Worm (Caenorhabditis elegans) whole organism, L4 larva: Measurements from ENCODE around the gene vars-1.

ENCODE experiments used
- D1046.2 ChIP-seq: fragments of 200-800 bp; sonication (Bioruptor generic); IDR thresholded peaks from 2 replicates; pipeline ENCODE4 v1.3.6; 2022; ENCODE audit warnings: missing genetic modification characterization, missing compliant biosample characterization
- F10B5.3 ChIP-seq: sonication (generic microtip); optimal IDR thresholded peaks from 2 replicates; lab custom pipeline; 2016; ENCODE audit warnings: mild to moderate bottlenecking, missing genetic modification characterization, missing compliant biosample characterization
- F26F4.8 ChIP-seq: fragments of 200-800 bp; sonication (Bioruptor generic); conservative IDR thresholded peaks from 2 replicates; pipeline ENCODE4 v1.3.6; 2022; ENCODE audit warnings: missing genetic modification characterization, missing compliant biosample characterization
- T20F7.1 ChIP-seq: fragments of 200-800 bp; sonication (Bioruptor generic); optimal IDR thresholded peaks from 2 replicates; lab custom pipeline; 2018; ENCODE audit warnings: mild to moderate bottlenecking, missing genetic modification characterization, missing compliant biosample characterization
- Y105C5A.15 ChIP-seq: fragments of 200-800 bp; sonication (Bioruptor generic); IDR thresholded peaks from 2 replicates; pipeline ENCODE4 v1.3.6; 2022; ENCODE audit warnings: missing genetic modification characterization, missing compliant biosample characterization
- ZK337.2 ChIP-seq: fragments of 200-800 bp; sonication (Bioruptor generic); IDR thresholded peaks from 2 replicates; pipeline ENCODE4 v1.3.6; 2022; ENCODE audit warnings: missing genetic modification reagents, missing genetic modification characterization, missing compliant biosample characterization
- aha-1 ChIP-seq: fragments of 150-350 bp; peaks from one replicate; lab custom pipeline; 2014; ENCODE audit warnings: missing biosample characterization, missing genetic modification characterization
- aly-2 ChIP-seq: sonication (generic microtip); optimal IDR thresholded peaks from 2 replicates; lab custom pipeline; 2018; ENCODE audit warnings: missing biosample characterization, missing genetic modification characterization
- ama-1 ChIP-seq: fragments of 150-350 bp; optimal IDR thresholded peaks from 2 replicates; lab custom pipeline; 2014; ENCODE audit warnings: inconsistent platforms, mixed read lengths
- attf-4 ChIP-seq: sonication (generic microtip); optimal IDR thresholded peaks from 3 replicates; lab custom pipeline; 2017; ENCODE audit warnings: missing biosample characterization, missing genetic modification characterization
- ceh-62 ChIP-seq: sonication (generic microtip); optimal IDR thresholded peaks from 2 replicates; lab custom pipeline; 2017; ENCODE audit warnings: missing biosample characterization, missing genetic modification characterization
- ces-1 ChIP-seq: fragments of 150-350 bp; sonication (generic microtip); optimal IDR thresholded peaks from 4 replicates; lab custom pipeline; 2014; ENCODE audit warnings: missing biosample characterization, missing genetic modification reagents, missing genetic modification characterization
- ctbp-1 ChIP-seq: fragments of 200-800 bp; sonication (Bioruptor generic); IDR thresholded peaks from 2 replicates; pipeline ENCODE4 v1.3.6; 2022; ENCODE audit warnings: missing genetic modification reagents, missing genetic modification characterization, missing compliant biosample characterization
- daf-16 ChIP-seq, 3 experiments: sonication (generic microtip); optimal IDR thresholded peaks; 2 replicates each; lab custom pipeline; 2016 to 2017; ENCODE audit warnings: missing genetic modification characterization in 3 of 3, missing genetic modification reagents in 3 of 3, mild to moderate bottlenecking in 2 of 3, missing compliant biosample characterization in 2 of 3, missing biosample characterization in 1 of 3, moderate library complexity in 1 of 3
- daf-19 ChIP-seq: fragments of 200-800 bp; sonication (Bioruptor generic); conservative IDR thresholded peaks from 2 replicates; pipeline ENCODE4 v1.3.6; 2022; ENCODE audit warnings: missing genetic modification characterization, missing compliant biosample characterization
- daf-8 ChIP-seq: fragments of 200-800 bp; sonication (Bioruptor generic); IDR thresholded peaks from 2 replicates; pipeline ENCODE4 v1.3.6; 2022; ENCODE audit warnings: missing genetic modification characterization, missing compliant biosample characterization
- dmd-6 ChIP-seq: fragments of 200-800 bp; sonication (Bioruptor generic); IDR thresholded peaks from 2 replicates; pipeline ENCODE4 v1.3.6; 2022; ENCODE audit warnings: missing genetic modification reagents, missing genetic modification characterization, missing compliant biosample characterization
- dve-1 ChIP-seq: sonication (generic microtip); optimal IDR thresholded peaks from 2 replicates; lab custom pipeline; 2017; ENCODE audit warnings: antibody characterized with exemption, mild to moderate bottlenecking, missing genetic modification characterization, missing compliant biosample characterization; ENCODE audit not compliant: insufficient read depth
- gei-8 ChIP-seq: fragments of 200-800 bp; sonication (Bioruptor generic); optimal IDR thresholded peaks from 2 replicates; lab custom pipeline; 2018; ENCODE audit warnings: mild to moderate bottlenecking, missing genetic modification characterization, missing compliant biosample characterization
- jun-1 ChIP-seq: fragments of 150-350 bp; optimal IDR thresholded peaks from 2 replicates; lab custom pipeline; 2014; ENCODE audit warnings: missing biosample characterization, missing genetic modification reagents, missing genetic modification characterization
- lim-7 ChIP-seq: fragments of 200-800 bp; sonication (Bioruptor generic); IDR thresholded peaks from 2 replicates; pipeline ENCODE4 v1.3.6; 2022; ENCODE audit warnings: missing genetic modification characterization, missing compliant biosample characterization
- lin-1 ChIP-seq: fragments of 200-800 bp; sonication (Bioruptor generic); IDR thresholded peaks from 2 replicates; pipeline ENCODE4 v1.3.6; 2022; ENCODE audit warnings: missing genetic modification reagents, missing genetic modification characterization, missing compliant biosample characterization
- lin-38 ChIP-seq: fragments of 200-800 bp; sonication (Bioruptor generic); IDR thresholded peaks from 2 replicates; pipeline ENCODE4 v1.3.6; 2022; ENCODE audit warnings: missing genetic modification reagents, missing genetic modification characterization, missing compliant biosample characterization
- lin-39 ChIP-seq: fragments of 150-350 bp; optimal IDR thresholded peaks from 2 replicates; lab custom pipeline; 2014; ENCODE audit warnings: missing biosample characterization, missing genetic modification reagents, missing genetic modification characterization
- madf-9 ChIP-seq: fragments of 200-800 bp; sonication (Bioruptor generic); conservative IDR thresholded peaks from 2 replicates; pipeline ENCODE4 v1.3.6; 2022; ENCODE audit warnings: missing genetic modification reagents, missing genetic modification characterization, missing compliant biosample characterization
- mdl-1 ChIP-seq, 2 experiments: fragments of 150-350 bp in 1 of 2; sonication (generic microtip) in 1 of 2; optimal IDR thresholded peaks; 2 replicates each; lab custom pipeline; 2014 to 2017; ENCODE audit warnings: missing biosample characterization in 2 of 2, missing genetic modification characterization in 2 of 2
- mdt-29 ChIP-seq: fragments of 200-800 bp; sonication (Bioruptor generic); IDR thresholded peaks from 2 replicates; pipeline ENCODE4 v1.3.6; 2022; ENCODE audit warnings: missing genetic modification reagents, missing genetic modification characterization, missing compliant biosample characterization
- mep-1 ChIP-seq: fragments of 150-350 bp; sonication (generic microtip); optimal IDR thresholded peaks from 3 replicates; lab custom pipeline; 2014; ENCODE audit warnings: missing biosample characterization, missing genetic modification characterization
- mes-2 ChIP-seq: sonication (generic microtip); optimal IDR thresholded peaks from 2 replicates; lab custom pipeline; 2016; ENCODE audit warnings: missing genotype, mild to moderate bottlenecking, missing genetic modification characterization, missing compliant biosample characterization; ENCODE audit not compliant: poor library complexity, severe bottlenecking
- mxl-2 ChIP-seq: fragments of 200-800 bp; sonication (Bioruptor generic); conservative IDR thresholded peaks from 2 replicates; pipeline ENCODE4 v1.3.6; 2022; ENCODE audit warnings: missing genetic modification reagents, missing genetic modification characterization, missing compliant biosample characterization
- mxl-3 ChIP-seq: fragments of 200-800 bp; sonication (Bioruptor generic); optimal IDR thresholded peaks from 2 replicates; lab custom pipeline; 2018; ENCODE audit warnings: mild to moderate bottlenecking, missing genetic modification characterization, missing compliant biosample characterization
- nhr-102 ChIP-seq: sonication (generic microtip); optimal IDR thresholded peaks from 2 replicates; lab custom pipeline; 2016; ENCODE audit warnings: mild to moderate bottlenecking, missing genetic modification characterization, moderate library complexity, missing compliant biosample characterization
- nhr-11 ChIP-seq: fragments of 150-350 bp; optimal IDR thresholded peaks from 2 replicates; lab custom pipeline; 2014; ENCODE audit warnings: missing biosample characterization, missing genetic modification characterization
- nhr-111 ChIP-seq: fragments of 200-800 bp; sonication (Bioruptor generic); optimal IDR thresholded peaks from 2 replicates; lab custom pipeline; 2018; ENCODE audit warnings: mild to moderate bottlenecking, missing genetic modification characterization, missing compliant biosample characterization
- nhr-237 ChIP-seq: sonication (generic microtip); optimal IDR thresholded peaks from 2 replicates; lab custom pipeline; 2017; ENCODE audit warnings: missing biosample characterization, missing genetic modification characterization
- nhr-77 ChIP-seq: fragments of 150-350 bp; optimal IDR thresholded peaks from 2 replicates; lab custom pipeline; 2014; ENCODE audit warnings: missing biosample characterization, missing genetic modification characterization
- php-3 ChIP-seq: fragments of 200-800 bp; sonication (Bioruptor generic); IDR thresholded peaks from 2 replicates; pipeline ENCODE4 v1.3.6; 2022; ENCODE audit warnings: missing genetic modification reagents, missing genetic modification characterization, missing compliant biosample characterization
- pqm-1 ChIP-seq: sonication (generic microtip); optimal IDR thresholded peaks from 2 replicates; lab custom pipeline; 2017; ENCODE audit warnings: missing biosample characterization, missing genetic modification characterization
- saeg-2 ChIP-seq: fragments of 200-800 bp; sonication (Bioruptor generic); IDR thresholded peaks from 2 replicates; pipeline ENCODE4 v1.3.6; 2022; ENCODE audit warnings: missing genetic modification reagents, missing genetic modification characterization, missing compliant biosample characterization
- set-16 ChIP-seq: fragments of 200-800 bp; sonication (Bioruptor generic); IDR thresholded peaks from 2 replicates; pipeline ENCODE4 v1.3.6; 2022; ENCODE audit warnings: missing genetic modification reagents, missing genetic modification characterization, missing compliant biosample characterization
- snpc-1.2 ChIP-seq: fragments of 200-800 bp; sonication (Bioruptor generic); IDR thresholded peaks from 2 replicates; pipeline ENCODE4 v1.3.6; 2022; ENCODE audit warnings: missing genetic modification reagents, missing genetic modification characterization, missing compliant biosample characterization
- unc-39 ChIP-seq: sonication (generic microtip); optimal IDR thresholded peaks from 2 replicates; lab custom pipeline; 2017; ENCODE audit warnings: missing biosample characterization, missing genetic modification characterization
- unc-62 ChIP-seq, 3 experiments: fragments of 150-350 bp in 1 of 3; sonication (generic microtip); optimal IDR thresholded peaks in 2 of 3; peaks in 1 of 3; 1 replicate in 1 of 3; 2 replicates in 2 of 3; lab custom pipeline; 2014 to 2017; ENCODE audit warnings: missing biosample characterization in 3 of 3, missing genetic modification characterization in 3 of 3, missing genetic modification reagents in 3 of 3, missing genotype in 1 of 3
- zip-11 ChIP-seq: fragments of 200-800 bp; sonication (Bioruptor generic); IDR thresholded peaks from 2 replicates; pipeline ENCODE4 v1.3.6; 2022; ENCODE audit warnings: missing genetic modification characterization, missing compliant biosample characterization

The vars-1 gene

DNA sequence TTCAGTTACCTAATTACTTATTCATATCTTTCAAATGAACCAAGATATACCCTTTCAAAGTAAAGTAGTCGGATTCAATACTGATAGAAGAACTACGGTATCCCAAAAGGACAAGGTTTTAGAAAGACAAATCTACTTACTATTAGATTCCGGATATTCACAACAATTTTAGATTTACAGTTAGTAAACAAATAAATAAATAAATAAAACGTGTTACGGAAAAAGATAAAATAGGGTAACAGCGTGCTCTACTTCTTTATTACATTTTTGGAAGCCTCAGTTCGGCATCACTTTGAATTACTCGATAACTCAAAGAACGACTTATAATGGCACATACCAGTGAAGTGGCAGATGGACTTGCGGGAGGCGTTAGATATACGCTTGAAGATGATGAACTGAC is 26.2 kb upstream of the vars-1 start, which contains the start of gene Y97E10AR.8:
Y97E10AR.8 (plus strand) TSS at position 301 of the 400 bp plus-strand sequence.
- TF ChIP-seq set-16 (GFP tag; lab: Robert Waterston, UW) (no peak), F10B5.3 (tag; lab: Kevin White, UChicago) (no peak), unc-39 (no peak), T20F7.1 (no peak), lin-38 (no peak), zip-11 (GFP tag; lab: Robert Waterston, UW) (no peak), php-3 (no peak), pqm-1 (tag; lab: Kevin White, UChicago) (no peak), daf-8 (GFP tag; lab: Robert Waterston, UW) (no peak), saeg-2 (GFP tag; lab: Robert Waterston, UW) (no peak), aly-2 (tag; lab: Kevin White, UChicago) (no peak), lin-1 (GFP tag; lab: Robert Waterston, UW) (no peak), ctbp-1 (GFP tag; lab: Robert Waterston, UW) (no peak)

DNA sequence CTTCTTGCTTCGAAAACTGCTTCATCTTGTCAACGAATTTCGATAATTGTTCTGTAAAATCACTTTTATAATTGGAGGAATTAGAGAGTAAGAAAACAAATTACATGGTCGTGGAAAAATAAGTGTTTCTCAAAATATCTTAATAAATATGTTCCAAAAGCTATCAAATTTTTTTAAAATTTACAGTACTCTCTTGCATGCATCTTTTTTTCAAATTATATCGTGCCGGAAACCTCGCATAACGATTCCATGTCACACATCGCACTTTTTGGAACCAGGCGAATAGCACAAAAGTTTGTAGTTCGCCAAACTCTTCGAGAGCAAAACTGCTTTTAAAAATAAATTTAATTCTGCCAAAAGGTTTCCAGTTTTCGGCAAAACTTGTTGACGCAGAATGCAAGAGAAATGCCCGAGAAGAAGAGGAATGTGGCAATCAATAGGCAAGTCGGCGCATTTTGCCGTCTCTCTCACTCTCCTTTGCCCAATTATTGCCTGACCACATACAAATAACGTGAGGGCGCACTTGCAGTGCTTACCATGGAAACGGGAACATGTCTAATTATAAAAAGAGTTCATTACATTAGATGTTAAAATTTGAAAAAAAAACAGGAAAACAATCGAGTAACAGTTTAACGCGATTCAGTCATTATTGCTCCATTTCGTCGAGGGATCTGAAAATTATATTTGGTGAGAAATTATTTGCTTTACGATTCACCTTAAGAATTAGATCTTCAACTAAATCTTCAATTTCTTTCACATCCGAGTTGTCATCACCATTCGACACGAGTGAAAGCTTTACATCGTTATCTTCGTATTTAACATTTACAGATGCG is 23.5 kb upstream of the vars-1 start, which contains the start of gene Y97E10AR.3:
Y97E10AR.3 (minus strand) TSS at position 51 of the 833 bp plus-strand sequence.
- TF ChIP-seq aha-1 (tag; lab: Kevin White, UChicago) = peak; percentile 95
- TF ChIP-seq unc-62 (GFP tag; optimal IDR thresholded peaks at IDR 0.05 in 1 of 2; lab: Kevin White, UChicago) = peak in 1 of 2 experiments; percentile 95
- no peak for TF ChIP-seq unc-62 (tag; optimal IDR thresholded peaks at IDR 0.05; lab: Kevin White, UChicago)
- TF ChIP-seq ZK337.2 (GFP tag; lab: Robert Waterston, UW) = no peak

DNA sequence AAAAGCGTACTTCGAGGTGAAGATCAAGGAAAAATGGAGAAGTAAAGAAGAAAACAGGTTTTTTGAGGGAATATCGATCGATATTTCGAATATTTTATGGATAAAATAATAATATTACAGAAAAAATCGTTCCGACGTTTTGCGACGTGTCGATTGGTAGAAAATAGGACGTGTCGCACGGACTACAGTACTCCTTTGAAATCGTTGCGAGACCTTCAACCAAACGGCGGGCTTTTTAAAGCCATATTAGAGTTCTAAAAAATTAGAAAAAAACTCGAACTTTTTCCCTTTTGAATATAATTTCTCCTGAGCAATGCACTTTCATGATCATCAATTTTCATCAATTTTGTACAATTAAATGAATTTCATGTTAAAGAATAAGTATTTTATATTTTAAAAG is 21.1 kb upstream of the vars-1 start, which contains the start of gene Y97E10AR.4:
Y97E10AR.4 (minus strand) TSS at position 131 of the 400 bp plus-strand sequence.
- TF ChIP-seq nhr-237 (tag; lab: Kevin White, UChicago) (no peak), F26F4.8 (GFP tag; lab: Robert Waterston, UW) (no peak), daf-19 (GFP tag; lab: Robert Waterston, UW) (no peak), mep-1 (tag; lab: Kevin White, UChicago) (peak; percentile 26), nhr-111 (GFP tag; lab: Kevin White, UChicago) (no peak), lin-39 (no peak), T20F7.1 (no peak), mes-2 (tag; lab: Kevin White, UChicago) (peak; percentile 7), lim-7 (GFP tag; lab: Robert Waterston, UW) (no peak), D1046.2 (GFP tag; lab: Robert Waterston, UW) (no peak), jun-1 (tag; lab: Kevin White, UChicago) (no peak), nhr-102 (no peak), mdt-29 (GFP tag; lab: Robert Waterston, UW) (no peak), madf-9 (no peak)

DNA sequence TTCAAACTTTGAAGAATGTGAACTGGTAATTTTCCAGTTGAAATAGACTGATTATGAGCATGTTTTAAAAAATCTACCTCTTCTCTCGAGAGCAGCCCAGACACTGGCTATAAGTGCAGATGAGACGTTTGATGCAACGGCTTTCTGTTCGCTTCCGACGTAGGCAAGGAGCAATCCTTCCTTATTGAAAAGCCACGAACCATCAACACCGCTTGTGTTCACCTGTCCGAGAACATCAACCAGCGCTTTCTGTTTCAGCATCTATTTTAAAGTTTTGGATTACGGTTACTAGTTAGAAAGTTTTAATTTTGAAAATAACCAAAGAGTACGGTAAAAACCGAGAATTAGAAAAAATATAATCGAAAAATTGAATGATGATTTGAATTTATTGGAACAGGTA is 20.4 kb upstream of the vars-1 start, which contains the start of gene lmtr-2:
lmtr-2 (minus strand) TSS at position 261 of the 400 bp plus-strand sequence.
- no peak for TF ChIP-seq snpc-1.2 (GFP tag; lab: Robert Waterston, UW)
- TF ChIP-seq dve-1 (tag; lab: Kevin White, UChicago) = no peak
- TF ChIP-seq nhr-77 (tag; lab: Kevin White, UChicago) = no peak
- no peak for TF ChIP-seq Y105C5A.15
- TF ChIP-seq lin-38 = no peak
- TF ChIP-seq daf-19 (GFP tag; lab: Robert Waterston, UW) = no peak
- TF ChIP-seq ama-1 = peak; percentile 74
- no peak for TF ChIP-seq dmd-6 (GFP tag; lab: Robert Waterston, UW)
- TF ChIP-seq mxl-3 (GFP tag; lab: Kevin White, UChicago) = no peak
- no peak for TF ChIP-seq daf-16 (GFP tag; optimal IDR thresholded peaks at IDR 0.05; lab: Kevin White, UChicago)
- TF ChIP-seq daf-16 (tag; optimal IDR thresholded peaks at IDR 0.05; lab: Kevin White, UChicago) = peak; percentile 29
- TF ChIP-seq mxl-2 (GFP tag; lab: Robert Waterston, UW) = no peak
- TF ChIP-seq attf-4 (tag; lab: Kevin White, UChicago) = no peak
- no peak for TF ChIP-seq mdl-1 (tag; optimal IDR thresholded peaks at IDR 0.05; lab: Kevin White, UChicago)
- no peak for TF ChIP-seq ZK337.2 (GFP tag; lab: Robert Waterston, UW)
- no peak for TF ChIP-seq gei-8 (GFP tag; lab: Kevin White, UChicago)
- no peak for TF ChIP-seq ces-1 (GFP tag; lab: Kevin White, UChicago)
- no peak for TF ChIP-seq daf-8 (GFP tag; lab: Robert Waterston, UW)
- no peak for TF ChIP-seq ceh-62 (tag; lab: Kevin White, UChicago)
- no peak for TF ChIP-seq mes-2 (tag; lab: Kevin White, UChicago)
- TF ChIP-seq aha-1 (tag; lab: Kevin White, UChicago) = peak; percentile 88
- no peak for TF ChIP-seq nhr-11 (tag; lab: Kevin White, UChicago)
